Worm (Caenorhabditis elegans) whole organism, L3 larva: ENCODE data around the gene C08B6.5.

Experiments used
- nhr-237 ChIP-seq: fragments of 150-350 bp; optimal IDR thresholded peaks from 2 replicates; lab custom pipeline; 2014; ENCODE audit warnings: missing biosample characterization, missing genetic modification characterization
- nhr-28 ChIP-seq: fragments of 150-350 bp; optimal IDR thresholded peaks from 2 replicates; lab custom pipeline; 2014; ENCODE audit warnings: missing biosample characterization, missing genetic modification characterization
- pqm-1 ChIP-seq: fragments of 150-350 bp; optimal IDR thresholded peaks from 2 replicates; lab custom pipeline; 2017; ENCODE audit warnings: missing biosample characterization, missing genetic modification characterization, inconsistent platforms
- tbx-2 ChIP-seq: sonication (generic microtip); optimal IDR thresholded peaks from 2 replicates; lab custom pipeline; 2016; ENCODE audit warnings: mild to moderate bottlenecking, missing genetic modification characterization, missing compliant biosample characterization

DNA sequence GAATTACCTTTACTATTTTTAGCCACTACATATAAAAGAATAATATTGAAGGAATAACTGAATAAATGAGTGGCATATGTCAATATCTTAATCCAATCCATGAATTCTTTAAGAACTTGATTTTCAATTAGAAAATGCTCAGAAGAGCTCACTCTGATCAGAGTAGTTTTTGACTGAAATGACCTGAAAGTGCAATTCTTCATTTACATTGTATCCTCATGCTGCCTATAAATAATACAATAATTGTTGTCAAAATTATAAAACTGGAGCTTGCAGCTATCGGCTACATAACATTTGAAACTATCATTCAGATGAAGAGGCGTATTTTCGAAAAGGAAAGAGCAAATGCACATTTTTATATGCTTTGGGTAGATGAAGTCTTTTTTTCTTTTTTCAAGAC, 5.1 kb downstream of the C08B6.5 start, which contains the start of gene srxa-19:
- TF ChIP-seq nhr-28 (tag; lab: Kevin White, UChicago) (no peak), pqm-1 (no peak), tbx-2 (no peak), nhr-237 (tag; lab: Kevin White, UChicago) (no peak)
